Fruit fly (Drosophila melanogaster) whole organism: Measurements from ENCODE around the gene Sf3a2.
A peak's percentile ranks its signal among the peaks of the same experiment; 100 is the strongest.

Source experiments
- CG8478 ChIP-seq: fragments of >200 bp; optimal IDR thresholded peaks from 2 replicates; lab custom pipeline; 2018; ENCODE audit warnings: inconsistent platforms
- Dll ChIP-seq: fragments of >200 bp; optimal IDR thresholded peaks from 2 replicates; lab custom pipeline; 2017
- EcR ChIP-seq, 2 experiments: fragments of >200 bp; optimal IDR thresholded peaks; 2 replicates each; lab custom pipeline; 2017; ENCODE audit warnings: missing biosample characterization in 2 of 2, missing genetic modification characterization in 2 of 2, missing genetic modification reagents in 2 of 2
- pan ChIP-seq: fragments of >200 bp; optimal IDR thresholded peaks from 2 replicates; lab custom pipeline; 2017
- psq ChIP-seq: fragments of >200 bp; optimal IDR thresholded peaks from 2 replicates; lab custom pipeline; 2017
- usp ChIP-seq: fragments of >200 bp; optimal IDR thresholded peaks from 2 replicates; lab custom pipeline; 2017; ENCODE audit warnings: missing biosample characterization, missing genetic modification characterization, mixed read lengths

Gene Sf3a2

dm6 chr3L:12794532-12794931, 19.3 kb downstream of the Sf3a2 start:
- TF ChIP-seq usp (GFP tag; lab: Kevin White, UChicago) (no peak), CG8478 (lab: Kevin White, UChicago) (peak; percentile 47)

- TF ChIP-seq pan (lab: Kevin White, UChicago) (no peak), CG8478 (lab: Kevin White, UChicago) (no peak), Dll (lab: Kevin White, UChicago) (no peak), psq (lab: Kevin White, UChicago) (no peak), EcR (GFP tag; optimal IDR thresholded peaks at IDR 0.05; lab: Kevin White, UChicago) (no peak), usp (GFP tag; lab: Kevin White, UChicago) (no peak)
These were observed 20.8 kb downstream of the Sf3a2 start for dm6 chr3L:12792933-12793448.

dm6 chr3L:12791679-12792229, 22.1 kb downstream of the Sf3a2 start:
- TF ChIP-seq pan (lab: Kevin White, UChicago) (no peak), CG8478 (lab: Kevin White, UChicago) (no peak), Dll (lab: Kevin White, UChicago) (no peak), psq (lab: Kevin White, UChicago) (no peak), EcR (GFP tag; optimal IDR thresholded peaks at IDR 0.05; lab: Kevin White, UChicago) (no peak), usp (GFP tag; lab: Kevin White, UChicago) (no peak)

- TF ChIP-seq EcR (GFP tag; optimal IDR thresholded peaks at IDR 0.05; lab: Kevin White, UChicago) (no peak), psq (lab: Kevin White, UChicago) (no peak)
These were observed 22.8 kb downstream of the Sf3a2 start for dm6 chr3L:12790783-12791678.

- TF ChIP-seq usp (GFP tag; lab: Kevin White, UChicago), result no peak
- no peak for TF ChIP-seq CG8478 (lab: Kevin White, UChicago)
- TF ChIP-seq Dll (lab: Kevin White, UChicago), result no peak
- no peak for TF ChIP-seq pan (lab: Kevin White, UChicago)
- no peak for TF ChIP-seq psq (lab: Kevin White, UChicago)
- TF ChIP-seq EcR (GFP tag; optimal IDR thresholded peaks at IDR 0.05; lab: Kevin White, UChicago), result no peak
These were observed 23.9 kb downstream of the Sf3a2 start, which contains the start of gene CG42709 for dm6 chr3L:12789875-12790373. Gene CG42709, plus strand, starts transcription at chr3L:12790192.

dm6 chr3L:12780997-12781396, 32.8 kb downstream of the Sf3a2 start, which contains the start of the genes CG10969 and CG17666:
Gene CG10969, minus strand, starts transcription at chr3L:12781097.
Gene CG17666, plus strand, starts transcription at chr3L:12781325.
- TF ChIP-seq EcR (GFP tag; optimal IDR thresholded peaks at IDR 0.05; lab: Kevin White, UChicago), result no peak
- TF ChIP-seq Dll (lab: Kevin White, UChicago), result no peak
- no peak for TF ChIP-seq CG8478 (lab: Kevin White, UChicago)
- no peak for TF ChIP-seq usp (GFP tag; lab: Kevin White, UChicago)
- TF ChIP-seq psq (lab: Kevin White, UChicago), result no peak
- no peak for TF ChIP-seq pan (lab: Kevin White, UChicago)

- TF ChIP-seq psq (lab: Kevin White, UChicago) (no peak), pan (lab: Kevin White, UChicago) (no peak), EcR (GFP tag; optimal IDR thresholded peaks at IDR 0.05; lab: Kevin White, UChicago) (no peak), Dll (lab: Kevin White, UChicago) (no peak), usp (GFP tag; lab: Kevin White, UChicago) (no peak), CG8478 (lab: Kevin White, UChicago) (no peak)
These were observed 35.2 kb downstream of the Sf3a2 start, which contains the start of gene CG32106 for dm6 chr3L:12778616-12779015. Gene CG32106, minus strand, starts transcription at chr3L:12778716.

dm6 chr3L:12772740-12773686, 40.8 kb downstream of the Sf3a2 start, which contains the start of gene Hip1:
Gene Hip1, minus strand, starts transcription at chr3L:12773573.
- TF ChIP-seq usp (GFP tag; lab: Kevin White, UChicago) (no peak), pan (lab: Kevin White, UChicago) (no peak), psq (lab: Kevin White, UChicago) (no peak), Dll (lab: Kevin White, UChicago) (no peak), EcR (GFP tag; optimal IDR thresholded peaks at IDR 0.05; lab: Kevin White, UChicago) (no peak), CG8478 (lab: Kevin White, UChicago) (no peak)
